Fruit fly (Drosophila melanogaster): ENCODE results near the gene Oli.
A peak's percentile ranks its signal among the peaks of the same experiment; 100 is the strongest.

DNA sequence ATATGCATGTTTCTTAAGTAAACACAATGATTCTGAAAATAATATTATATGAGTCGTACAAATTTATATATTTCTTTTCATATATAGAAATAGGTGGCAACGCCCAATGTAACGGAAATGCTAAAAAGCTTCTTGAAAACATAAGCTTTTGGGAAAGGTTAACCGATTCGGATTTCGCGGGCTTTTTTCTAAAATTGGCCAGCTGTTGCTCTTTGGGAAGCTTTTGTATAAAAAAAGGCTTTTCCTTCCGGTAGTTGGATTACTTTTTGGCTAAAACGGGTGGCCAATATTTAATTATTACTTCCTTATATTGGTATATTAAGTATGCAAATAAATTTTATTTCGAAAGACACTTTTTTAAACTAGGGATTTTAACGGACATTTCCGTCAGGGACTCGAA lies 5.1 kb downstream of the Oli start:
- no peak for TF ChIP-seq Hr39 (GFP tag; optimal IDR thresholded peaks at IDR 0.05)
- TF ChIP-seq CG1621 (tag; optimal IDR thresholded peaks at IDR 0.05), result no peak
- no peak for TF ChIP-seq CG16779 (tag; optimal IDR thresholded peaks at IDR 0.05)
- peak; percentile 11 for TF ChIP-seq svp (GFP tag)
- no peak for TF ChIP-seq CG6276 (GFP tag; optimal IDR thresholded peaks at IDR 0.05)
- no peak for TF ChIP-seq Hr38 (GFP tag; optimal IDR thresholded peaks at IDR 0.05)
- no peak for TF ChIP-seq Eip93F (GFP tag; optimal IDR thresholded peaks at IDR 0.05)
- no peak for TF ChIP-seq Sox15 (GFP tag; optimal IDR thresholded peaks at IDR 0.05)
- no peak for TF ChIP-seq CG10669 (GFP tag; optimal IDR thresholded peaks at IDR 0.05)
- TF ChIP-seq spab (GFP tag; optimal IDR thresholded peaks at IDR 0.05), result no peak
- TF ChIP-seq Sox14 (GFP tag; optimal IDR thresholded peaks at IDR 0.05), result no peak
- no peak for TF ChIP-seq Eip75B (GFP tag; optimal IDR thresholded peaks at IDR 0.05)
